Fruit fly (Drosophila melanogaster) whole organism, wandering third instar larva: ENCODE results near the gene CG1545.

Experiments
- N ChIP-seq: fragments of >200 bp; optimal IDR thresholded peaks from 2 replicates; lab custom pipeline; 2018; ENCODE audit warnings: missing biosample characterization, missing external identifiers, missing genetic modification characterization
- Vsx2 ChIP-seq: fragments of 200-300, 225-300 bp; sonication (Bioruptor generic); optimal IDR thresholded peaks from 2 replicates; lab custom pipeline; 2018; ENCODE audit warnings: missing biosample characterization, missing genetic modification characterization; ENCODE audit not compliant: partially characterized antibody
- br ChIP-seq: fragments of 200-800 bp; sonication (Bioruptor generic); optimal IDR thresholded peaks from 2 replicates; lab custom pipeline; 2016; ENCODE audit warnings: missing biosample characterization, missing genetic modification characterization
- lola ChIP-seq: fragments of >200 bp; optimal IDR thresholded peaks from 2 replicates; lab custom pipeline; 2017; ENCODE audit warnings: missing biosample characterization, missing genetic modification characterization
- psq ChIP-seq: fragments of 200-800 bp; sonication (Bioruptor generic); optimal IDR thresholded peaks from 3 replicates; lab custom pipeline; 2017; ENCODE audit warnings: missing biosample characterization, mild to moderate bottlenecking, missing genetic modification characterization, moderate library complexity

- no peak for TF ChIP-seq N
- no peak for TF ChIP-seq psq (GFP tag; lab: Kevin White, UChicago)
- no peak for TF ChIP-seq br
- TF ChIP-seq Vsx2 (GFP tag; lab: Kevin White, UChicago) = no peak
- no peak for TF ChIP-seq lola (GFP tag; lab: Kevin White, UChicago)
Measured at dm6 chrX:11095276-11095675, 35.9 kb upstream of the CG1545 start.
